Worm (Caenorhabditis elegans) whole organism, L2 larva: Measurements from ENCODE around the gene F33G12.3.
A peak's percentile ranks its signal among the peaks of the same experiment; 100 is the strongest.

Source experiments
- C34F6.9 ChIP-seq: fragments of 150-350 bp; optimal IDR thresholded peaks from 2 replicates; lab custom pipeline; 2014; ENCODE audit warnings: missing biosample characterization, missing genetic modification characterization
- F13H6.1 ChIP-seq: sonication (generic microtip); optimal IDR thresholded peaks from 2 replicates; lab custom pipeline; 2016; ENCODE audit warnings: missing genetic modification characterization, missing compliant biosample characterization
- Y55F3AM.14 ChIP-seq: fragments of 200-800 bp; sonication (Bioruptor generic); optimal IDR thresholded peaks from 2 replicates; lab custom pipeline; 2018; ENCODE audit warnings: mild to moderate bottlenecking, missing genetic modification characterization, missing compliant biosample characterization
- ZK546.5 ChIP-seq: sonication (generic microtip); optimal IDR thresholded peaks from 2 replicates; lab custom pipeline; 2017; ENCODE audit warnings: missing biosample characterization, missing genetic modification characterization
- alr-1 ChIP-seq: fragments of 150-350 bp; optimal IDR thresholded peaks from 2 replicates; lab custom pipeline; 2014; ENCODE audit warnings: missing biosample characterization, missing genetic modification characterization
- ama-1 ChIP-seq: fragments of 150-350 bp; optimal IDR thresholded peaks from 2 replicates; lab custom pipeline; 2018; ENCODE audit warnings: inconsistent platforms
- blmp-1 ChIP-seq: sonication (generic microtip); optimal IDR thresholded peaks from 2 replicates; lab custom pipeline; 2017; ENCODE audit warnings: missing genetic modification characterization, mild to moderate bottlenecking, missing compliant biosample characterization, antibody characterized with exemption, moderate library complexity; ENCODE audit not compliant: insufficient read depth
- ceh-16 ChIP-seq: fragments of 150-350 bp; optimal IDR thresholded peaks from 2 replicates; lab custom pipeline; 2014; ENCODE audit warnings: missing biosample characterization, missing genetic modification characterization
- crh-2 ChIP-seq: sonication (generic microtip); optimal IDR thresholded peaks from 2 replicates; lab custom pipeline; 2017; ENCODE audit warnings: missing biosample characterization, missing genetic modification characterization
- dmd-4 ChIP-seq: sonication (generic microtip); optimal IDR thresholded peaks from 2 replicates; lab custom pipeline; 2017; ENCODE audit warnings: missing biosample characterization, missing genetic modification characterization
- egl-27 ChIP-seq: sonication (generic microtip); optimal IDR thresholded peaks from 3 replicates; lab custom pipeline; 2017; ENCODE audit warnings: missing biosample characterization, missing genetic modification reagents, missing genetic modification characterization
- elt-1 ChIP-seq: fragments of 150-350 bp; optimal IDR thresholded peaks from 2 replicates; lab custom pipeline; 2014; ENCODE audit warnings: missing biosample characterization, missing genetic modification characterization
- elt-3 ChIP-seq: sonication (generic microtip); optimal IDR thresholded peaks from 2 replicates; lab custom pipeline; 2017; ENCODE audit warnings: missing biosample characterization, missing genetic modification characterization
- fos-1 ChIP-seq: fragments of 150-350 bp; optimal IDR thresholded peaks from 2 replicates; lab custom pipeline; 2014; ENCODE audit warnings: missing biosample characterization, missing genetic modification characterization
- gmeb-1 ChIP-seq: fragments of 150-350 bp; optimal IDR thresholded peaks from 2 replicates; lab custom pipeline; 2014; ENCODE audit warnings: missing biosample characterization, missing genetic modification characterization
- lin-13 ChIP-seq: fragments of 150-350 bp; optimal IDR thresholded peaks from 2 replicates; lab custom pipeline; 2014; ENCODE audit warnings: missing biosample characterization, missing genetic modification reagents, missing genetic modification characterization
- lin-39 ChIP-seq: fragments of 150-350 bp; optimal IDR thresholded peaks from 2 replicates; lab custom pipeline; 2014; ENCODE audit warnings: missing biosample characterization, missing genetic modification reagents, missing genetic modification characterization
- lsy-2 ChIP-seq, 2 experiments: fragments of 150-350 bp in 1 of 2; sonication (generic microtip) in 1 of 2; optimal IDR thresholded peaks; 2 replicates each; lab custom pipeline; 2014 to 2017; ENCODE audit warnings: missing biosample characterization in 2 of 2, missing genetic modification characterization in 2 of 2
- mab-5 ChIP-seq: fragments of 150-350 bp; optimal IDR thresholded peaks from 2 replicates; lab custom pipeline; 2014; ENCODE audit warnings: missing biosample characterization, missing genetic modification characterization
- mbf-1 ChIP-seq: sonication (generic microtip); optimal IDR thresholded peaks from 2 replicates; lab custom pipeline; 2017; ENCODE audit warnings: missing biosample characterization, missing genetic modification characterization
- mdl-1 ChIP-seq, 2 experiments: fragments of 150-350 bp in 1 of 2; sonication (generic microtip) in 1 of 2; optimal IDR thresholded peaks; 2 replicates each; lab custom pipeline; 2017; ENCODE audit warnings: missing biosample characterization in 2 of 2, missing genetic modification characterization in 2 of 2
- nhr-11 ChIP-seq: fragments of 150-350 bp; optimal IDR thresholded peaks from 2 replicates; lab custom pipeline; 2014; ENCODE audit warnings: missing biosample characterization, missing genetic modification characterization
- nhr-12 ChIP-seq: fragments of 150-350 bp; optimal IDR thresholded peaks from 2 replicates; lab custom pipeline; 2014; ENCODE audit warnings: missing biosample characterization, missing genetic modification characterization
- nhr-129 ChIP-seq: fragments of 150-350 bp; optimal IDR thresholded peaks from 2 replicates; lab custom pipeline; 2014; ENCODE audit warnings: missing biosample characterization, missing genetic modification characterization
- nhr-21 ChIP-seq: fragments of 150-350 bp; optimal IDR thresholded peaks from 2 replicates; lab custom pipeline; 2014; ENCODE audit warnings: missing biosample characterization, missing genetic modification characterization
- nhr-23 ChIP-seq: fragments of 150-350 bp; optimal IDR thresholded peaks from 2 replicates; lab custom pipeline; 2014; ENCODE audit warnings: missing biosample characterization, missing genetic modification reagents, missing genetic modification characterization
- nhr-237 ChIP-seq: fragments of 150-350 bp; optimal IDR thresholded peaks from 2 replicates; lab custom pipeline; 2014; ENCODE audit warnings: missing biosample characterization, missing genetic modification characterization
- nhr-25 ChIP-seq: fragments of 150-350 bp; sonication (generic microtip); optimal IDR thresholded peaks from 3 replicates; lab custom pipeline; 2014; ENCODE audit warnings: missing biosample characterization, missing genetic modification characterization
- nhr-6 ChIP-seq: fragments of 150-350 bp; optimal IDR thresholded peaks from 2 replicates; lab custom pipeline; 2014; ENCODE audit warnings: missing biosample characterization, missing genetic modification characterization
- sem-4 ChIP-seq: fragments of 150-350 bp; optimal IDR thresholded peaks from 2 replicates; lab custom pipeline; 2014; ENCODE audit warnings: missing biosample characterization, missing genetic modification reagents, missing genetic modification characterization
- skn-1 ChIP-seq: sonication (generic microtip); optimal IDR thresholded peaks from 2 replicates; lab custom pipeline; 2017; ENCODE audit warnings: missing biosample characterization, missing genetic modification characterization
- sma-3 ChIP-seq: sonication (generic microtip); optimal IDR thresholded peaks from 2 replicates; lab custom pipeline; 2016; ENCODE audit warnings: missing genetic modification reagents, missing genetic modification characterization, missing compliant biosample characterization
- sma-9 ChIP-seq, 2 experiments: fragments of 150-350 bp in 1 of 2; sonication (generic microtip) in 1 of 2; optimal IDR thresholded peaks; 2 replicates each; lab custom pipeline; 2014 to 2016; ENCODE audit warnings: missing genetic modification characterization in 2 of 2, mild to moderate bottlenecking in 1 of 2, missing biosample characterization in 1 of 2, missing compliant biosample characterization in 1 of 2, missing genetic modification reagents in 1 of 2, moderate library complexity in 1 of 2
- snpc-4 ChIP-seq: fragments of 150-350 bp; optimal IDR thresholded peaks from 2 replicates; lab custom pipeline; 2014; ENCODE audit warnings: missing biosample characterization, missing genetic modification characterization
- unc-55 ChIP-seq: fragments of 150-350 bp; sonication (generic microtip); optimal IDR thresholded peaks from 3 replicates; lab custom pipeline; 2014; ENCODE audit warnings: missing biosample characterization, missing genetic modification reagents, missing genetic modification characterization
- unc-62 ChIP-seq: fragments of 150-350 bp; optimal IDR thresholded peaks from 2 replicates; lab custom pipeline; 2014; ENCODE audit warnings: missing biosample characterization, missing genetic modification reagents, missing genetic modification characterization
- zag-1 ChIP-seq: fragments of 150-350 bp; optimal IDR thresholded peaks from 2 replicates; lab custom pipeline; 2014; ENCODE audit warnings: missing biosample characterization, missing genetic modification characterization
- ztf-1 ChIP-seq: fragments of 200-800 bp; sonication (Bioruptor generic); conservative IDR thresholded peaks from 2 replicates; pipeline ENCODE4 v1.3.6; 2022; ENCODE audit warnings: missing genetic modification characterization, missing compliant biosample characterization
- ztf-11 ChIP-seq: sonication (generic microtip); optimal IDR thresholded peaks from 2 replicates; lab custom pipeline; 2017; ENCODE audit warnings: missing biosample characterization, missing genetic modification characterization
- ztf-4 ChIP-seq: fragments of 150-350 bp; optimal IDR thresholded peaks from 2 replicates; lab custom pipeline; 2014; ENCODE audit warnings: missing biosample characterization, missing genetic modification characterization

The F33G12.3 gene

DNA sequence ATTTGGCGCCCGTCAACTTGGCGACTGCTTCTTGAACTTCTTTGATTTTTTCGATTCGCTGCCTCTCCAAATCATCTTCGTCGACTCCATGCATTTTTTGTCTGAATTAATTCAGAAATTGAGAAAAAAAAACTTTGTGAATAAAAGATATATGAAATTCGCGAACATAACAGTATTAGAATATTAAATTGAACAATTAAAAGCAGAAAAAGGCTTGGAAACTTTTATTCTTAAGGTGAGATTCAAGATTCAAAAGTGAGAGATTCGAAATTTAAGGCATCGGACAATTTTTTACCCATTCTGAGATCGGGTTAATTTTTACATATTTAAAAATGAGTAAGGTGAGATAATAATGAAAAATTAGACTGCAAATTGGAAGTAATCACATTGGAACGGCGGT is at the start of gene F33G12.3:
Gene F33G12.3, minus strand, starts transcription at position 101 of the 400 bp plus-strand sequence.
- no peak for TF ChIP-seq unc-62 (GFP tag; lab: Kevin White, UChicago)
- TF ChIP-seq alr-1 (tag; lab: Kevin White, UChicago), result no peak
- no peak for TF ChIP-seq mdl-1 (tag; optimal IDR thresholded peaks at IDR 0.05; lab: Kevin White, UChicago)
- no peak for TF ChIP-seq ztf-11 (tag; lab: Kevin White, UChicago)
- no peak for TF ChIP-seq zag-1 (tag; lab: Kevin White, UChicago)
- no peak for TF ChIP-seq unc-55 (GFP tag; lab: Kevin White, UChicago)
- TF ChIP-seq nhr-23 (tag; lab: Kevin White, UChicago), result no peak
- no peak for TF ChIP-seq mab-5 (tag; lab: Kevin White, UChicago)
- TF ChIP-seq nhr-237 (tag; lab: Kevin White, UChicago), result no peak

- TF ChIP-seq mbf-1 (tag; lab: Kevin White, UChicago) (no peak), sma-3 (GFP tag; lab: Kevin White, UChicago) (no peak), nhr-25 (no peak), nhr-129 (tag; lab: Kevin White, UChicago) (no peak), gmeb-1 (tag; lab: Kevin White, UChicago) (no peak), zag-1 (tag; lab: Kevin White, UChicago) (no peak), nhr-11 (no peak), lsy-2 (tag; optimal IDR thresholded peaks at IDR 0.05; lab: Kevin White, UChicago) (no peak), C34F6.9 (tag; lab: Kevin White, UChicago) (no peak), elt-3 (tag; lab: Kevin White, UChicago) (no peak), snpc-4 (no peak), Y55F3AM.14 (GFP tag; lab: Kevin White, UChicago) (no peak), ama-1 (lab: Kevin White, UChicago) (no peak), blmp-1 (tag; lab: Kevin White, UChicago) (no peak), fos-1 (tag; lab: Kevin White, UChicago) (no peak), sem-4 (tag; lab: Kevin White, UChicago) (no peak), sma-9 (GFP tag; optimal IDR thresholded peaks at IDR 0.05; lab: Kevin White, UChicago) (no peak), sma-9 (tag; optimal IDR thresholded peaks at IDR 0.05; lab: Kevin White, UChicago) (no peak)
- TF ChIP-seq, all 48 proteins: peak for 0
Measured at ce11 chrII:5083341-5083740, 49.5 kb upstream of the F33G12.3 start, which contains the start of gene C04G6.4. C04G6.4 (minus strand) TSS chrII:5083441.

DNA sequence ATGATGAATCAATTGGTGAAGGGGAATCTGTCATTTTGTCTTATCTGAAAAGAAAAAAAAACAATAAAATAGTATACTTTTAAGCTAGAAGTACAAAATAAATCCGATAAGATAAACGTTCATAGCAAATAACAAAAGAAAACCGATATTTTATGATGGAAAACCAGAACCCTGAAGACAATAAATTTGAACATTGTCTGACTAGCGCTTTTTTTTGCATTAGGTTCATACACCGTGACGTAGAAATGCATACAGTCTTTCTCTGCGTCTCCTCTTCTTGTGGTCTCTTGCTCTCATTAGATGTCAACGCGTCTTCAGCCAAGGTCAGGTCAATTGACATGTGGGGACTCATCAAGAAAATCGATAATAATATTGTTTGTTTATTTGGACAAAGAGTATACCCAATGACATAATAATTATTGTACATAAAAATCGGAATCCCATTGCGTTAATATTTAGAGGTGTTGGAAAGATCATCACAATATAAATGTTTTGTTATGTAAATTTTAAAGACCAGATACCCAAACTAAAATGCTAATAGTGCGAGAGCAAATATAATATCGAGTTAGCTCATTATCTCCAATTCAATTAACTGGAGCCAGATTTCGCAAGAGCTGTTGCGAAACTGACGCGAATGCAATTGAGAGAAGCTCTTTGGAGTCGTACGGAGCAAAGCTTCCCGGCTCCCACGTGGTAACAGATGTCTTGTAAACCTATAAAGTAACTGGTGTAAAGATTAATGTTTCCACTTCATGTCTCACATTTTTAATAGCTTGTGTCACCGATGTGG is 47.5 kb upstream of the F33G12.3 start, which contains the start of gene dsh-2:
Gene dsh-2, minus strand, starts transcription at position 51 of the 790 bp plus-strand sequence.
- TF ChIP-seq nhr-21 (peak; percentile 44), gmeb-1 (tag; lab: Kevin White, UChicago) (peak; percentile 81), nhr-25 (peak; percentile 85), mdl-1 (tag; optimal IDR thresholded peaks at IDR 0.05; lab: Kevin White, UChicago) (no peak), crh-2 (tag; lab: Kevin White, UChicago) (peak; percentile 76), elt-3 (tag; lab: Kevin White, UChicago) (no peak), fos-1 (tag; lab: Kevin White, UChicago) (peak; percentile 42), lin-39 (no peak), nhr-6 (peak; percentile 46), ceh-16 (tag; lab: Kevin White, UChicago) (peak; percentile 41), F13H6.1 (tag; lab: Kevin White, UChicago) (peak; percentile 18), sma-3 (GFP tag; lab: Kevin White, UChicago) (peak; percentile 43), ztf-1 (GFP tag; lab: Robert Waterston, UW) (no peak), C34F6.9 (tag; lab: Kevin White, UChicago) (peak; percentile 57), nhr-129 (tag; lab: Kevin White, UChicago) (peak; percentile 47), lin-13 (GFP tag; lab: Kevin White, UChicago) (peak; percentile 30), blmp-1 (tag; lab: Kevin White, UChicago) (no peak), unc-55 (GFP tag; lab: Kevin White, UChicago) (peak; percentile 49), skn-1 (tag; lab: Kevin White, UChicago) (no peak), sma-9 (GFP tag; optimal IDR thresholded peaks at IDR 0.05; lab: Kevin White, UChicago) (peak; percentile 38), sma-9 (tag; optimal IDR thresholded peaks at IDR 0.05; lab: Kevin White, UChicago) (no peak), Y55F3AM.14 (GFP tag; lab: Kevin White, UChicago) (no peak), nhr-12 (no peak), lsy-2 (tag; optimal IDR thresholded peaks at IDR 0.05; lab: Kevin White, UChicago) (peak in 1 of 2 experiments; percentile 71), dmd-4 (tag; lab: Kevin White, UChicago) (no peak), snpc-4 (no peak), egl-27 (tag; lab: Kevin White, UChicago) (no peak), nhr-237 (tag; lab: Kevin White, UChicago) (no peak), ZK546.5 (tag; lab: Kevin White, UChicago) (no peak), elt-1 (tag; lab: Kevin White, UChicago) (no peak), ztf-4 (no peak)
